Worm (Caenorhabditis elegans): ENCODE results near the gene nhr-117.

- TF ChIP-seq lsy-27 (tag; optimal IDR thresholded peaks at IDR 0.05; ENCODE audit: borderline replicate concordance, insufficient read depth) (no peak), snpc-4 (GFP tag; optimal IDR thresholded peaks at IDR 0.05) (no peak), snpc-4 (tag; optimal IDR thresholded peaks at IDR 0.05) (no peak), F57A8.1 (GFP tag; optimal IDR thresholded peaks at IDR 0.05) (no peak)
Observed at ce11 chrV:1594554-1595092, 26.7 kb downstream of the nhr-117 start.

Measured in whole organism, young adult.